Fruit fly (Drosophila melanogaster) whole organism, embryonic: ENCODE results near the gene kraken.

Experiments
- Ada2b ChIP-seq: fragments of 200-800 bp; sonication (Bioruptor generic); IDR thresholded peaks from 2 replicates; pipeline ENCODE4 v1.3.6; 2022; ENCODE audit warnings: missing biosample characterization, missing genetic modification characterization
- CG10147 ChIP-seq: fragments of 200-800 bp; sonication (Bioruptor generic); optimal IDR thresholded peaks from 2 replicates; lab custom pipeline; 2019; ENCODE audit warnings: missing biosample characterization, mild to moderate bottlenecking, missing genetic modification characterization, moderate library complexity
- CG10267 ChIP-seq: fragments of 200-800 bp; sonication (Bioruptor generic); optimal IDR thresholded peaks from 2 replicates; lab custom pipeline; 2018; ENCODE audit warnings: missing biosample characterization, mild to moderate bottlenecking, missing genetic modification characterization, moderate library complexity
- CG10274 ChIP-seq: fragments of 200-800 bp; sonication (Bioruptor generic); optimal IDR thresholded peaks from 3 replicates; lab custom pipeline; 2017; ENCODE audit warnings: missing biosample characterization, mild to moderate bottlenecking, missing genetic modification characterization
- CG10565 ChIP-seq: fragments of 200-800 bp; sonication (Bioruptor generic); optimal IDR thresholded peaks from 3 replicates; lab custom pipeline; 2016; ENCODE audit warnings: missing biosample characterization, mild to moderate bottlenecking, missing genetic modification characterization
- CG11085 ChIP-seq: fragments of 200-800 bp; sonication (Bioruptor generic); IDR thresholded peaks from 2 replicates; pipeline ENCODE4 v1.3.6; 2022; ENCODE audit warnings: missing biosample characterization, missing genetic modification characterization
- CG11093 ChIP-seq: fragments of 200-800 bp; sonication (Bioruptor generic); IDR thresholded peaks from 3 replicates; pipeline ENCODE4 v1.3.6; 2022; ENCODE audit warnings: missing biosample characterization, missing genetic modification characterization
- CG12155 ChIP-seq: fragments of 200-800 bp; sonication (Bioruptor generic); optimal IDR thresholded peaks from 3 replicates; lab custom pipeline; 2016; ENCODE audit warnings: missing biosample characterization, missing genetic modification characterization
- CG1233 ChIP-seq: fragments of 200-800 bp; sonication (Bioruptor generic); optimal IDR thresholded peaks from 4 replicates; lab custom pipeline; 2018; ENCODE audit warnings: missing biosample characterization, mild to moderate bottlenecking, missing genetic modification characterization
- CG14667 ChIP-seq: fragments of 200-800 bp; sonication (Bioruptor generic); IDR thresholded peaks from 2 replicates; pipeline ENCODE4 v1.3.6; 2022; ENCODE audit warnings: missing biosample characterization, missing genetic modification characterization
- CG15601 ChIP-seq: fragments of 200-800 bp; sonication (Bioruptor generic); optimal IDR thresholded peaks from 3 replicates; lab custom pipeline; 2019; ENCODE audit warnings: missing biosample characterization, mild to moderate bottlenecking, missing genetic modification characterization, moderate library complexity
- CG17802 ChIP-seq: fragments of 200-800 bp; sonication (Bioruptor generic); optimal IDR thresholded peaks from 2 replicates; lab custom pipeline; 2018; ENCODE audit warnings: missing biosample characterization, mild to moderate bottlenecking, missing genetic modification characterization, moderate library complexity
- CG17912 ChIP-seq: fragments of 200-800 bp; sonication (Bioruptor generic); optimal IDR thresholded peaks from 2 replicates; lab custom pipeline; 2018; ENCODE audit warnings: missing biosample characterization, mild to moderate bottlenecking, missing genetic modification characterization
- CG1792 ChIP-seq: fragments of 200-800 bp; sonication (Bioruptor generic); optimal IDR thresholded peaks from 2 replicates; lab custom pipeline; 2016; ENCODE audit warnings: missing biosample characterization, missing genetic modification characterization
- CG30431 ChIP-seq: fragments of 200-800 bp; sonication (Bioruptor generic); optimal IDR thresholded peaks from 2 replicates; lab custom pipeline; 2017; ENCODE audit warnings: missing biosample characterization, missing genetic modification characterization
- CG3065 ChIP-seq: fragments of 200-800 bp; sonication (Bioruptor generic); optimal IDR thresholded peaks from 2 replicates; lab custom pipeline; 2016; ENCODE audit warnings: missing biosample characterization, missing genetic modification characterization
- CG32532 ChIP-seq: fragments of 200-800 bp; sonication (Bioruptor generic); IDR thresholded peaks from 2 replicates; pipeline ENCODE4 v1.3.6; 2022; ENCODE audit warnings: missing biosample characterization, missing genetic modification characterization
- CG5180 ChIP-seq: fragments of 200-800 bp; sonication (Bioruptor generic); optimal IDR thresholded peaks from 3 replicates; lab custom pipeline; 2017; ENCODE audit warnings: missing biosample characterization, missing genetic modification characterization, mild to moderate bottlenecking, moderate library complexity, missing genetic modification reagents
- CG6683 ChIP-seq: fragments of 200-800 bp; sonication (Bioruptor generic); optimal IDR thresholded peaks from 2 replicates; lab custom pipeline; 2017; ENCODE audit warnings: missing biosample characterization, mild to moderate bottlenecking, missing genetic modification characterization, missing genetic modification reagents
- CG9876 ChIP-seq: fragments of 200-800 bp; sonication (Bioruptor generic); optimal IDR thresholded peaks from 2 replicates; lab custom pipeline; 2016; ENCODE audit warnings: missing biosample characterization, missing genetic modification characterization
- CkIIα-i1 ChIP-seq: fragments of 200-800 bp; sonication (Bioruptor generic); IDR thresholded peaks from 2 replicates; pipeline ENCODE4 v1.3.6; 2022; ENCODE audit warnings: missing biosample characterization, missing genetic modification characterization
- CoRest ChIP-seq: fragments of 200-800 bp; sonication (Bioruptor generic); optimal IDR thresholded peaks from 3 replicates; lab custom pipeline; 2018; ENCODE audit warnings: missing biosample characterization, mild to moderate bottlenecking, missing genetic modification characterization, moderate library complexity
- D ChIP-seq, 2 experiments: fragments of 200-800 bp in 1 of 2; fragments of >200 bp in 1 of 2; sonication (Bioruptor generic) in 1 of 2; optimal IDR thresholded peaks; 2 replicates in 1 of 2; 3 replicates in 1 of 2; lab custom pipeline; 2017; ENCODE audit warnings: mild to moderate bottlenecking in 1 of 2, missing biosample characterization in 1 of 2, missing genetic modification characterization in 1 of 2, missing genetic modification reagents in 1 of 2
- Dref ChIP-seq: fragments of 200-800 bp; sonication (Bioruptor generic); IDR thresholded peaks from 2 replicates; pipeline ENCODE4 v1.3.6; 2022; ENCODE audit warnings: missing biosample characterization, missing genetic modification characterization
- ERR ChIP-seq: fragments of 200-800 bp; sonication (Bioruptor generic); optimal IDR thresholded peaks from 2 replicates; lab custom pipeline; 2016; ENCODE audit warnings: missing biosample characterization, missing genetic modification characterization
- Fer2 ChIP-seq: fragments of 200-800 bp; sonication (Bioruptor generic); optimal IDR thresholded peaks from 2 replicates; lab custom pipeline; 2018; ENCODE audit warnings: missing biosample characterization, mild to moderate bottlenecking, missing genetic modification characterization, moderate library complexity
- HLHmδ ChIP-seq: fragments of 200-800 bp; sonication (Bioruptor generic); optimal IDR thresholded peaks from 2 replicates; lab custom pipeline; 2018; ENCODE audit warnings: missing biosample characterization, mild to moderate bottlenecking, missing genetic modification characterization, moderate library complexity
- Hr51 ChIP-seq, 2 experiments: fragments of 200-800 bp; sonication (Bioruptor generic); optimal IDR thresholded peaks; 2 replicates in 1 of 2; 3 replicates in 1 of 2; lab custom pipeline; 2016 to 2018; ENCODE audit warnings: missing biosample characterization in 2 of 2, missing genetic modification characterization in 2 of 2, mild to moderate bottlenecking in 1 of 2, moderate library complexity in 1 of 2
- Hsf ChIP-seq: fragments of 200-800 bp; sonication (Bioruptor generic); optimal IDR thresholded peaks from 3 replicates; lab custom pipeline; 2016; ENCODE audit warnings: missing biosample characterization, missing genetic modification characterization
- Mes4 ChIP-seq: fragments of 200-800 bp; sonication (Bioruptor generic); optimal IDR thresholded peaks from 2 replicates; lab custom pipeline; 2016; ENCODE audit warnings: missing biosample characterization, missing genetic modification characterization
- Pdp1 ChIP-seq, 2 experiments: fragments of 200-800 bp; sonication (Bioruptor generic); optimal IDR thresholded peaks; 3 replicates each; lab custom pipeline; 2016; ENCODE audit warnings: missing biosample characterization in 2 of 2, missing genetic modification characterization in 2 of 2, mild to moderate bottlenecking in 1 of 2, moderate library complexity in 1 of 2
- Poxn ChIP-seq: fragments of 200-800 bp; sonication (Bioruptor generic); IDR thresholded peaks from 2 replicates; pipeline ENCODE4 v1.3.6; 2022; ENCODE audit warnings: missing biosample characterization, missing genetic modification characterization
- Rfx ChIP-seq: fragments of 200-800 bp; sonication (Bioruptor generic); IDR thresholded peaks from 2 replicates; pipeline ENCODE4 v1.3.6; 2022; ENCODE audit warnings: missing biosample characterization, missing genetic modification characterization
- Trl ChIP-seq, 3 experiments: fragments of >200 bp in 2 of 3; fragments of 200-800 bp in 1 of 3; sonication (Bioruptor generic) in 1 of 3; optimal IDR thresholded peaks; 2 replicates in 1 of 3; 3 replicates in 2 of 3; lab custom pipeline; 2016 to 2017; ENCODE audit warnings: missing biosample characterization in 1 of 3, missing genetic modification characterization in 1 of 3
- Xbp1 ChIP-seq: fragments of 200-800 bp; sonication (Bioruptor generic); optimal IDR thresholded peaks from 3 replicates; lab custom pipeline; 2016; ENCODE audit warnings: missing biosample characterization, mild to moderate bottlenecking, missing genetic modification characterization
- abd-A ChIP-seq: fragments of 200-800 bp; sonication (Bioruptor generic); optimal IDR thresholded peaks from 3 replicates; lab custom pipeline; 2019; ENCODE audit warnings: missing biosample characterization, mild to moderate bottlenecking, missing genetic modification characterization, moderate library complexity
- ato ChIP-seq: fragments of 200-800 bp; sonication (Bioruptor generic); IDR thresholded peaks from 2 replicates; pipeline ENCODE4 v1.3.6; 2022; ENCODE audit warnings: missing biosample characterization, missing genetic modification characterization; ENCODE audit not compliant: partially characterized antibody
- bigmax ChIP-seq: fragments of 200-800 bp; sonication (Bioruptor generic); optimal IDR thresholded peaks from 2 replicates; lab custom pipeline; 2018; ENCODE audit warnings: missing biosample characterization, mild to moderate bottlenecking, missing genetic modification characterization
- cwo ChIP-seq: fragments of 200-800 bp; sonication (Bioruptor generic); optimal IDR thresholded peaks from 3 replicates; lab custom pipeline; 2017; ENCODE audit warnings: missing biosample characterization, missing genetic modification characterization, mild to moderate bottlenecking, moderate library complexity, missing genetic modification reagents
- jigr1 ChIP-seq: fragments of 200-800 bp; sonication (Bioruptor generic); IDR thresholded peaks from 3 replicates; pipeline ENCODE4 v1.3.6; 2022; ENCODE audit warnings: missing biosample characterization, missing genetic modification characterization
- nau ChIP-seq: fragments of 200-800 bp; sonication (Bioruptor generic); optimal IDR thresholded peaks from 3 replicates; lab custom pipeline; 2017; ENCODE audit warnings: missing biosample characterization, mild to moderate bottlenecking, missing genetic modification characterization, missing genetic modification reagents
- nom ChIP-seq: fragments of 200-800 bp; sonication (Bioruptor generic); optimal IDR thresholded peaks from 2 replicates; lab custom pipeline; 2017; ENCODE audit warnings: missing biosample characterization, missing genetic modification characterization, mild to moderate bottlenecking, moderate library complexity, missing genetic modification reagents
- oc ChIP-seq: fragments of 200-800 bp; sonication (Bioruptor generic); optimal IDR thresholded peaks from 2 replicates; lab custom pipeline; 2018; ENCODE audit warnings: missing biosample characterization, mild to moderate bottlenecking, missing genetic modification characterization, moderate library complexity
- p53 ChIP-seq: fragments of 200-800 bp; sonication (Bioruptor generic); optimal IDR thresholded peaks from 2 replicates; lab custom pipeline; 2016; ENCODE audit warnings: missing biosample characterization, missing genetic modification characterization
- scrt ChIP-seq: fragments of 200-800 bp; sonication (Bioruptor generic); optimal IDR thresholded peaks from 2 replicates; lab custom pipeline; 2018; ENCODE audit warnings: missing biosample characterization, mild to moderate bottlenecking, missing genetic modification characterization, moderate library complexity
- so ChIP-seq: fragments of 200-800 bp; sonication (Bioruptor generic); IDR thresholded peaks from 3 replicates; pipeline ENCODE4 v1.3.6; 2022; ENCODE audit warnings: missing biosample characterization, missing genetic modification characterization
- tio ChIP-seq: fragments of 200-800 bp; sonication (Bioruptor generic); optimal IDR thresholded peaks from 2 replicates; lab custom pipeline; 2017; ENCODE audit warnings: missing biosample characterization, missing genetic modification characterization, inconsistent platforms
- tll ChIP-seq, 2 experiments: fragments of 200-800 bp in 1 of 2; fragments of >200 bp in 1 of 2; sonication (Bioruptor generic) in 1 of 2; optimal IDR thresholded peaks; 2 replicates each; lab custom pipeline; 2017 to 2019; ENCODE audit warnings: missing biosample characterization in 2 of 2, missing genetic modification characterization in 2 of 2, mild to moderate bottlenecking in 1 of 2, moderate library complexity in 1 of 2

The kraken gene

dm6 chr2L:825768-826263 lies 26.8 kb upstream of the kraken start, which contains the start of the genes CG3862 and dock (continued):
- TF ChIP-seq tll (GFP tag; optimal IDR thresholded peaks at IDR 0.05; lab: Kevin White, UChicago) (no peak), abd-A (tag; lab: Kevin White, UChicago) (no peak), CG32532 (GFP tag; lab: Robert Waterston, UW) (peak; percentile 58), CG11093 (GFP tag; lab: Robert Waterston, UW) (no peak), Fer2 (tag; lab: Kevin White, UChicago) (no peak), CG10267 (tag; lab: Kevin White, UChicago) (peak; percentile 91), Hsf (GFP tag; lab: Kevin White, UChicago) (peak; percentile 51), CG17802 (no peak), Poxn (GFP tag; lab: Robert Waterston, UW) (no peak), CG11085 (GFP tag; lab: Robert Waterston, UW) (peak; percentile 40; the same call in 1 of the 2 replicates), ERR (GFP tag; lab: Kevin White, UChicago) (peak; percentile 51), D (optimal IDR thresholded peaks at IDR 0.05; lab: Kevin White, UChicago) (peak; percentile 62), D (GFP tag; optimal IDR thresholded peaks at IDR 0.05; lab: Kevin White, UChicago) (no peak), oc (tag; lab: Kevin White, UChicago) (peak; percentile 56), CG5180 (no peak), nom (peak; percentile 68), HLHmδ (GFP tag; lab: Kevin White, UChicago) (peak; percentile 54), scrt (GFP tag; lab: Kevin White, UChicago) (peak; percentile 20), CG9876 (peak; percentile 57), CG10565 (no peak), Xbp1 (peak; percentile 50), jigr1 (GFP tag; lab: Robert Waterston, UW) (no peak), CG15601 (tag; lab: Kevin White, UChicago) (peak; percentile 38), ato (GFP tag; lab: Robert Waterston, UW) (peak; percentile 97), so (GFP tag; lab: Robert Waterston, UW) (peak; percentile 13; the same call in 1 of the 3 replicates), Ada2b (GFP tag; lab: Robert Waterston, UW) (no peak), CG1233 (GFP tag; lab: Kevin White, UChicago) (peak; percentile 43), Trl (optimal IDR thresholded peaks at IDR 0.05; lab: Kevin White, UChicago) (no peak), Trl (GFP tag; optimal IDR thresholded peaks at IDR 0.05; lab: Kevin White, UChicago) (peak; percentile 59), CG17912 (GFP tag; lab: Kevin White, UChicago) (peak; percentile 70), CG30431 (GFP tag; lab: Kevin White, UChicago) (no peak), CG10274 (GFP tag; lab: Kevin White, UChicago) (no peak), CkIIα-i1 (GFP tag; lab: Robert Waterston, UW) (no peak), nau (GFP tag; lab: Kevin White, UChicago) (no peak), CoRest (tag; lab: Kevin White, UChicago) (peak; percentile 32), Hr51 (GFP tag; optimal IDR thresholded peaks at IDR 0.05; lab: Kevin White, UChicago) (peak; percentile 8 to 27), CG1792 (GFP tag; lab: Kevin White, UChicago) (peak; percentile 26), tio (GFP tag; lab: Kevin White, UChicago) (no peak), Pdp1 (GFP tag; optimal IDR thresholded peaks at IDR 0.05; lab: Kevin White, UChicago) (peak; percentile 52 to 86), cwo (GFP tag; lab: Kevin White, UChicago) (no peak), CG14667 (GFP tag; lab: Robert Waterston, UW) (no peak), Mes4 (GFP tag; lab: Kevin White, UChicago) (peak; percentile 8), bigmax (peak; percentile 62), CG12155 (peak; percentile 47), CG3065 (GFP tag; lab: Kevin White, UChicago) (peak; percentile 31), CG6683 (GFP tag; lab: Kevin White, UChicago) (peak; percentile 29), Dref (GFP tag; lab: Robert Waterston, UW) (peak; percentile 100), CG10147 (peak; percentile 53), p53 (GFP tag; lab: Kevin White, UChicago) (peak; percentile 69), Rfx (GFP tag; lab: Robert Waterston, UW) (peak; percentile 71)
